Worm (Caenorhabditis elegans) whole organism, L4/young adult: Measurements from ENCODE around the gene hda-5.

Experiments
- W03F9.2 ChIP-seq: fragments of 150-350 bp; optimal IDR thresholded peaks from 2 replicates; lab custom pipeline; 2014; ENCODE audit warnings: missing biosample characterization, missing genetic modification characterization
- him-1 ChIP-seq: sonication (generic microtip); optimal IDR thresholded peaks from 2 replicates; lab custom pipeline; 2016; ENCODE audit warnings: missing genotype, missing genetic modification reagents, missing genetic modification characterization, missing compliant biosample characterization

DNA sequence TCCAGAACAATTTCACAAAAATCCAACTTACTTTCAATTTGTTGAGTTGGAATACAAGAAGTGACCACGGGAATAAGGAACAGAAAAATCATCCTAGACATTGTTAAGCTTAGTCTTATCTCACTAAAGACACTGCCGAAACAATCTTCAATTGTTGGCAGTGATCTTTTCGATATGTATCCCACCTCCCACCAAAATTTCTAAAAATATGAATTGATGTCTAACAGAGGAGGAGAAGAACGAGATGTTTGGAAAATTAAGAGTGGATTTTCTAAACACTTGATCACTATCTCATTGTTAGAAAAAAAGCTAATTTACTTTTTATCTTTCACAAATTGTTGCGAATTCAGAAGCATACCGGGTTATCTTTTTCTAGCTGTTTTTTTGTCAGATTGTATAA is 33.6 kb downstream of the hda-5 start, which contains the start of gene clec-144:
- TF ChIP-seq him-1 (tag; lab: Kevin White, UChicago) (no peak), W03F9.2 (tag; lab: Kevin White, UChicago) (no peak)
